Fruit fly (Drosophila melanogaster) whole organism, embryonic: ENCODE data around the gene Paf-AHalpha.

ENCODE experiments used
- Aef1 ChIP-seq: fragments of 200-800 bp; sonication (Bioruptor generic); IDR thresholded peaks from 3 replicates; pipeline ENCODE4 v1.3.6; 2022; ENCODE audit warnings: missing biosample characterization, missing genetic modification characterization
- CG10209 ChIP-seq: fragments of 200-800 bp; sonication (Bioruptor generic); optimal IDR thresholded peaks from 3 replicates; lab custom pipeline; 2017; ENCODE audit warnings: missing biosample characterization, mild to moderate bottlenecking, missing genetic modification characterization, missing genetic modification reagents
- CG12071 ChIP-seq: fragments of 200-800 bp; sonication (Bioruptor generic); optimal IDR thresholded peaks from 3 replicates; lab custom pipeline; 2018; ENCODE audit warnings: missing biosample characterization, mild to moderate bottlenecking, missing genetic modification characterization
- CG13123 ChIP-seq: fragments of 200-800 bp; sonication (Bioruptor generic); optimal IDR thresholded peaks from 2 replicates; lab custom pipeline; 2016; ENCODE audit warnings: missing biosample characterization, missing genetic modification characterization
- CG13424 ChIP-seq: fragments of 200-800 bp; sonication (Bioruptor generic); optimal IDR thresholded peaks from 2 replicates; lab custom pipeline; 2019; ENCODE audit warnings: missing biosample characterization, mild to moderate bottlenecking, missing genetic modification characterization, moderate library complexity
- CG14050 ChIP-seq: fragments of 200-800 bp; sonication (Bioruptor generic); IDR thresholded peaks from 3 replicates; pipeline ENCODE4 v1.3.6; 2022; ENCODE audit warnings: missing biosample characterization, missing genetic modification characterization
- CG14860 ChIP-seq: fragments of 200-800 bp; sonication (Bioruptor generic); IDR thresholded peaks from 3 replicates; pipeline ENCODE4 v1.3.6; 2022; ENCODE audit warnings: missing biosample characterization, missing genetic modification characterization; ENCODE audit not compliant: partially characterized antibody
- CG18619 ChIP-seq: fragments of 200-800 bp; sonication (Bioruptor generic); optimal IDR thresholded peaks from 3 replicates; lab custom pipeline; 2017; ENCODE audit warnings: missing biosample characterization, mild to moderate bottlenecking, missing genetic modification characterization
- CG34376 ChIP-seq: fragments of 200-800 bp; sonication (Bioruptor generic); optimal IDR thresholded peaks from 2 replicates; lab custom pipeline; 2018; ENCODE audit warnings: missing biosample characterization, mild to moderate bottlenecking, missing genetic modification characterization
- CG4404 ChIP-seq: fragments of 200-800 bp; sonication (Bioruptor generic); IDR thresholded peaks from 2 replicates; pipeline ENCODE4 v1.3.6; 2022; ENCODE audit warnings: missing biosample characterization, missing genetic modification characterization
- CG4617 ChIP-seq: fragments of 200-800 bp; sonication (Bioruptor generic); optimal IDR thresholded peaks from 3 replicates; lab custom pipeline; 2016; ENCODE audit warnings: missing biosample characterization, missing genetic modification characterization, borderline replicate concordance
- CG4707 ChIP-seq: fragments of 200-800 bp; sonication (Bioruptor generic); optimal IDR thresholded peaks from 2 replicates; lab custom pipeline; 2018; ENCODE audit warnings: missing biosample characterization, mild to moderate bottlenecking, missing genetic modification characterization, moderate library complexity
- CG5180 ChIP-seq: fragments of 200-800 bp; sonication (Bioruptor generic); optimal IDR thresholded peaks from 3 replicates; lab custom pipeline; 2017; ENCODE audit warnings: missing biosample characterization, missing genetic modification characterization, mild to moderate bottlenecking, moderate library complexity, missing genetic modification reagents
- CG6654 ChIP-seq: fragments of 200-800 bp; sonication (Bioruptor generic); optimal IDR thresholded peaks from 2 replicates; lab custom pipeline; 2017; ENCODE audit warnings: missing biosample characterization, mild to moderate bottlenecking, missing genetic modification characterization
- CG6765 ChIP-seq: fragments of 200-800 bp; sonication (Bioruptor generic); optimal IDR thresholded peaks from 3 replicates; lab custom pipeline; 2017; ENCODE audit warnings: missing biosample characterization, mild to moderate bottlenecking, missing genetic modification characterization
- CG7271 ChIP-seq: fragments of 200-800 bp; sonication (Bioruptor generic); optimal IDR thresholded peaks from 2 replicates; lab custom pipeline; 2018; ENCODE audit warnings: missing biosample characterization, mild to moderate bottlenecking, missing genetic modification characterization, moderate library complexity
- CG9609 ChIP-seq: fragments of 200-800 bp; sonication (Bioruptor generic); optimal IDR thresholded peaks from 3 replicates; lab custom pipeline; 2016; ENCODE audit warnings: missing biosample characterization, missing genetic modification characterization
- Doc3 ChIP-seq: fragments of 200-800 bp; sonication (Bioruptor generic); IDR thresholded peaks from 3 replicates; pipeline ENCODE4 v1.3.6; 2022; ENCODE audit warnings: missing biosample characterization, missing genetic modification characterization; ENCODE audit not compliant: partially characterized antibody
- Dp ChIP-seq: fragments of 200-800 bp; sonication (Bioruptor generic); optimal IDR thresholded peaks from 2 replicates; lab custom pipeline; 2018; ENCODE audit warnings: missing biosample characterization, mild to moderate bottlenecking, missing genetic modification characterization, moderate library complexity
- E2f1 ChIP-seq: fragments of 200-800 bp; sonication (Bioruptor generic); IDR thresholded peaks from 2 replicates; pipeline ENCODE4 v1.3.6; 2022; ENCODE audit warnings: missing biosample characterization, missing genetic modification characterization
- E2f2 ChIP-seq: fragments of 200-800 bp; sonication (Bioruptor generic); IDR thresholded peaks from 2 replicates; pipeline ENCODE4 v1.3.6; 2022; ENCODE audit warnings: missing biosample characterization, missing genetic modification characterization
- Hmr ChIP-seq: fragments of 200-800 bp; sonication (Bioruptor generic); optimal IDR thresholded peaks from 3 replicates; lab custom pipeline; 2017; ENCODE audit warnings: mild to moderate bottlenecking, missing biosample characterization, missing genetic modification reagents, missing genetic modification characterization
- Hmx ChIP-seq: fragments of 200-800 bp; sonication (Bioruptor generic); optimal IDR thresholded peaks from 2 replicates; lab custom pipeline; 2016; ENCODE audit warnings: missing biosample characterization, missing genetic modification characterization
- Med ChIP-seq: fragments of 200-800 bp; sonication (Bioruptor generic); peaks from one replicate; lab custom pipeline; 2016; ENCODE audit warnings: missing biosample characterization, missing genetic modification characterization, mild to moderate bottlenecking, inconsistent platforms, moderate library complexity
- NfI ChIP-seq: fragments of 200-800 bp; sonication (Bioruptor generic); optimal IDR thresholded peaks from 3 replicates; lab custom pipeline; 2018; ENCODE audit warnings: missing biosample characterization, mild to moderate bottlenecking, missing genetic modification characterization, moderate library complexity
- Sry-δ ChIP-seq: fragments of 200-800 bp; sonication (Bioruptor generic); optimal IDR thresholded peaks from 2 replicates; lab custom pipeline; 2016; ENCODE audit warnings: missing biosample characterization, missing genetic modification characterization
- Ssrp ChIP-seq: fragments of 200-800 bp; sonication (Bioruptor generic); optimal IDR thresholded peaks from 2 replicates; lab custom pipeline; 2018; ENCODE audit warnings: missing biosample characterization, mild to moderate bottlenecking, missing genetic modification characterization, moderate library complexity
- Stat92E ChIP-seq, 3 experiments: fragments of >200 bp in 2 of 3; fragments of 200-800 bp in 1 of 3; sonication (Bioruptor generic) in 1 of 3; optimal IDR thresholded peaks; 2 replicates each; lab custom pipeline; 2017 to 2019; ENCODE audit warnings: missing biosample characterization in 3 of 3, missing genetic modification characterization in 3 of 3, mild to moderate bottlenecking in 1 of 3, moderate library complexity in 1 of 3
- Trl ChIP-seq, 3 experiments: fragments of >200 bp in 2 of 3; fragments of 200-800 bp in 1 of 3; sonication (Bioruptor generic) in 1 of 3; optimal IDR thresholded peaks; 2 replicates in 1 of 3; 3 replicates in 2 of 3; lab custom pipeline; 2016 to 2017; ENCODE audit warnings: missing biosample characterization in 1 of 3, missing genetic modification characterization in 1 of 3
- Vsx1 ChIP-seq: fragments of 200-800 bp; sonication (Bioruptor generic); optimal IDR thresholded peaks from 2 replicates; lab custom pipeline; 2017; ENCODE audit warnings: missing biosample characterization, mild to moderate bottlenecking, missing genetic modification characterization, missing genetic modification reagents
- YL-1 ChIP-seq: fragments of 200-800 bp; sonication (Bioruptor generic); optimal IDR thresholded peaks from 3 replicates; lab custom pipeline; 2017; ENCODE audit warnings: missing biosample characterization, mild to moderate bottlenecking, missing genetic modification characterization
- ab ChIP-seq: fragments of 200-800 bp; sonication (Bioruptor generic); optimal IDR thresholded peaks from 2 replicates; lab custom pipeline; 2016; ENCODE audit warnings: missing biosample characterization, missing genetic modification characterization
- ac ChIP-seq: fragments of 200-800 bp; sonication (Bioruptor generic); optimal IDR thresholded peaks from 3 replicates; lab custom pipeline; 2017; ENCODE audit warnings: missing biosample characterization, mild to moderate bottlenecking, missing genetic modification characterization
- bbx ChIP-seq: fragments of 200-800 bp; sonication (Bioruptor generic); IDR thresholded peaks from 2 replicates; pipeline ENCODE4 v1.3.6; 2022; ENCODE audit warnings: missing biosample characterization, missing genetic modification characterization; ENCODE audit not compliant: partially characterized antibody
- da ChIP-seq: fragments of 200-800 bp; sonication (Bioruptor generic); optimal IDR thresholded peaks from 2 replicates; lab custom pipeline; 2016; ENCODE audit warnings: missing biosample characterization, missing genetic modification characterization
- fu2 ChIP-seq: fragments of 200-800 bp; sonication (Bioruptor generic); optimal IDR thresholded peaks from 2 replicates; lab custom pipeline; 2016; ENCODE audit warnings: missing biosample characterization, missing genetic modification characterization
- gem ChIP-seq: fragments of 200-800 bp; sonication (Bioruptor generic); optimal IDR thresholded peaks from 2 replicates; lab custom pipeline; 2019; ENCODE audit warnings: missing biosample characterization, mild to moderate bottlenecking, missing genetic modification characterization, moderate library complexity
- grau ChIP-seq: fragments of 200-800 bp; optimal IDR thresholded peaks from 3 replicates; lab custom pipeline; 2019; ENCODE audit warnings: missing biosample characterization, mild to moderate bottlenecking, missing genetic modification characterization, moderate library complexity
- insv ChIP-seq, 2 experiments: fragments of 200-800 bp; sonication (Bioruptor generic); optimal IDR thresholded peaks; 3 replicates each; lab custom pipeline; 2016 to 2018; ENCODE audit warnings: missing biosample characterization in 2 of 2, missing genetic modification characterization in 2 of 2
- mld ChIP-seq: fragments of 200-800 bp; sonication (Bioruptor generic); IDR thresholded peaks from 3 replicates; pipeline ENCODE4 v1.3.6; 2022; ENCODE audit warnings: missing biosample characterization, missing genetic modification characterization; ENCODE audit not compliant: partially characterized antibody
- pfk ChIP-seq: fragments of 200-800 bp; sonication (Bioruptor generic); optimal IDR thresholded peaks from 2 replicates; lab custom pipeline; 2018; ENCODE audit warnings: missing biosample characterization, mild to moderate bottlenecking, missing genetic modification characterization, moderate library complexity
- pum ChIP-seq: fragments of 200-800 bp; sonication (Bioruptor generic); optimal IDR thresholded peaks from 2 replicates; lab custom pipeline; 2016; ENCODE audit warnings: missing biosample characterization, missing genetic modification characterization
- ranshi ChIP-seq: fragments of 200-800 bp; sonication (Bioruptor generic); IDR thresholded peaks from 2 replicates; pipeline ENCODE4 v1.3.6; 2022; ENCODE audit warnings: missing biosample characterization, missing genetic modification characterization
- sens ChIP-seq: fragments of 200-800 bp; sonication (Bioruptor generic); peaks from one replicate; lab custom pipeline; 2016; ENCODE audit warnings: missing biosample characterization, missing genetic modification characterization
- yki ChIP-seq: fragments of >200 bp; optimal IDR thresholded peaks from 3 replicates; lab custom pipeline; 2018
- z ChIP-seq: fragments of 200-800 bp; sonication (Bioruptor generic); IDR thresholded peaks from 3 replicates; pipeline ENCODE4 v1.3.6; 2022; ENCODE audit warnings: missing biosample characterization, missing genetic modification characterization
- zen ChIP-seq: fragments of 200-800 bp; sonication (Bioruptor generic); optimal IDR thresholded peaks from 3 replicates; lab custom pipeline; 2018; ENCODE audit warnings: missing biosample characterization, mild to moderate bottlenecking, missing genetic modification characterization, moderate library complexity
- zf30C ChIP-seq: fragments of 200-800 bp; sonication (Bioruptor generic); optimal IDR thresholded peaks from 3 replicates; lab custom pipeline; 2018; ENCODE audit warnings: missing biosample characterization, mild to moderate bottlenecking, missing genetic modification characterization

Gene Paf-AHalpha

DNA sequence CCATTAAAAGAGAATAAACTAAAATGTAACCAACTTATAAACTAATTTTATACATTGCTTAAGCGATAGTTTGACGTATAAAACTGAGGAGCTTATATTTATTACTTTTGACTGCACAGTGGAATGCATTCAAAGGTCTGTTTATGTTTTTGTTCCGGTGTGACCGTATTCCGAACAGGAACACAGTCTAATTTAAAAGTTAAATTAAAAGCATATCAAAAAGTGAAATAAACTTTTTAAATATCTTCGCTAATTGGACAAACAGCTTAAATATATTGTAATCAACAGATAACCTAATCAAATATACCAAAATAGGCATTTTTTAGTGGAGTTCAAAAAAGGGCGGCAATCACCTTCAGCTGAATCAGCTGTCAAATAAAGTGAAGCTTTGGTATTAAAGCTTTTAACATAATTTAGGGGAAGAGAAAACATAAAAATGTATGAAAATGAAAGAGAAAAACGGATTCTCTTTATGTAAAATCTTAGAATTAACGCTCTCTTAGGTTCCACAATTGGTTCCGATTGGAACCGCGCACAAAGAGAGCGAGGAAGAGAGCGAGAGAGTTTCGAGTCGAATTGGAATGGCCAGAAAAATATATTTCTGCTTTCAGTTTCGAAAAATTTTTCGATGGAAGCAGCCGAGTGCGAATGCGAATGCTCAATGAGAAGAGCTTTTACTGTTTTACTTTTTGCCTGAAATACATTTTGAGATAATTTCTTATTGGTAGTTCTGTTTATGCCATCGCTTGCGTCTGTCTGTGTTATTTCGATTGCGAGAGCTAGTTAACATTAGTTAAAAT is 18.6 kb upstream of the Paf-AHalpha start, which contains the start of the genes PGRP-LE and sd:
TSS of gene PGRP-LE (minus strand) at position 117 of the 800 bp plus-strand sequence.
TSS of gene sd (plus strand) at position 607 of the 800 bp plus-strand sequence.
- TF ChIP-seq sens (peak; percentile 78), CG5180 (GFP tag; lab: Kevin White, UChicago) (no peak), CG6765 (GFP tag; lab: Kevin White, UChicago) (no peak), CG10209 (GFP tag; lab: Kevin White, UChicago) (no peak), Ssrp (no peak), CG13123 (GFP tag; lab: Kevin White, UChicago) (no peak), ranshi (GFP tag; lab: Robert Waterston, UW) (no peak), CG12071 (GFP tag; lab: Kevin White, UChicago) (peak; percentile 18), CG6654 (GFP tag; lab: Kevin White, UChicago) (no peak), z (peak; percentile 77), CG4707 (GFP tag; lab: Kevin White, UChicago) (peak; percentile 70), CG9609 (GFP tag; lab: Kevin White, UChicago) (no peak), Stat92E (GFP tag; optimal IDR thresholded peaks at IDR 0.05; lab: Kevin White, UChicago) (no peak), CG4617 (GFP tag; lab: Kevin White, UChicago) (no peak), fu2 (GFP tag; lab: Kevin White, UChicago) (no peak), ac (no peak), Med (GFP tag; lab: Kevin White, UChicago) (peak; percentile 69), Sry-δ (GFP tag; lab: Kevin White, UChicago) (no peak), pfk (GFP tag; lab: Kevin White, UChicago) (no peak), CG7271 (tag; lab: Kevin White, UChicago) (no peak), CG34376 (peak; percentile 44), insv (GFP tag; optimal IDR thresholded peaks at IDR 0.05; lab: Kevin White, UChicago) (peak; percentile 48 to 92), NfI (GFP tag; lab: Kevin White, UChicago) (no peak), Dp (GFP tag; lab: Kevin White, UChicago) (peak; percentile 76), E2f2 (peak; percentile 81), CG14860 (no peak), YL-1 (GFP tag; lab: Kevin White, UChicago) (no peak), grau (tag; lab: Kevin White, UChicago) (no peak), Hmr (GFP tag; lab: Kevin White, UChicago) (no peak), CG18619 (GFP tag; lab: Kevin White, UChicago) (no peak), gem (tag; lab: Kevin White, UChicago) (peak; percentile 17), pum (GFP tag; lab: Kevin White, UChicago) (no peak), Aef1 (no peak), bbx (GFP tag; lab: Robert Waterston, UW) (no peak), Doc3 (0 out of 3 replicates have a peak, but pooled peaks have one; percentile 11), mld (GFP tag; lab: Robert Waterston, UW) (no peak), Trl (optimal IDR thresholded peaks at IDR 0.05; lab: Kevin White, UChicago) (peak; percentile 93 to 98), Trl (GFP tag; optimal IDR thresholded peaks at IDR 0.05; lab: Kevin White, UChicago) (no peak), da (GFP tag; lab: Kevin White, UChicago) (no peak), zf30C (GFP tag; lab: Kevin White, UChicago) (no peak), CG14050 (no peak), E2f1 (no peak), zen (tag; lab: Kevin White, UChicago) (no peak), CG4404 (no peak), Hmx (GFP tag; lab: Kevin White, UChicago) (peak; percentile 34), CG13424 (tag; lab: Kevin White, UChicago) (peak; percentile 2), Vsx1 (no peak), yki (peak; percentile 60), ab (GFP tag; lab: Kevin White, UChicago) (no peak)
